Worm (Caenorhabditis elegans) whole organism, young adult: Measurements from ENCODE around the gene R12B2.13.

Source experiments
- B0261.1 ChIP-seq: sonication (generic microtip); optimal IDR thresholded peaks from 2 replicates; lab custom pipeline; 2016; ENCODE audit warnings: mild to moderate bottlenecking, missing genetic modification characterization, moderate library complexity, missing compliant biosample characterization
- F33H1.4 ChIP-seq: fragments of 200-800 bp; sonication (Bioruptor generic); IDR thresholded peaks from 2 replicates; pipeline ENCODE4 v1.3.6; 2022; ENCODE audit warnings: missing genetic modification reagents, missing genetic modification characterization, missing compliant biosample characterization
- Y53F4B.3 ChIP-seq: fragments of 200-800 bp; sonication (Bioruptor generic); IDR thresholded peaks from 2 replicates; pipeline ENCODE4 v1.3.6; 2022; ENCODE audit warnings: missing genetic modification reagents, missing genetic modification characterization, missing compliant biosample characterization
- Y56A3A.18 ChIP-seq: fragments of 200-800 bp; sonication (Bioruptor generic); IDR thresholded peaks from 2 replicates; pipeline ENCODE4 v1.3.6; 2022; ENCODE audit warnings: missing genetic modification reagents, missing genetic modification characterization, missing compliant biosample characterization
- Y67H2A.10 ChIP-seq: fragments of 200-800 bp; sonication (Bioruptor generic); conservative IDR thresholded peaks from 2 replicates; pipeline ENCODE4 v1.3.6; 2022; ENCODE audit warnings: missing genetic modification reagents, missing genetic modification characterization, missing compliant biosample characterization
- Y95B8A.8 ChIP-seq: fragments of 200-800 bp; sonication (Bioruptor generic); IDR thresholded peaks from 2 replicates; pipeline ENCODE4 v1.3.6; 2022; ENCODE audit warnings: missing genetic modification reagents, missing genetic modification characterization, missing compliant biosample characterization
- ZK185.1 ChIP-seq: sonication (generic microtip); optimal IDR thresholded peaks from 2 replicates; lab custom pipeline; 2016; ENCODE audit warnings: mild to moderate bottlenecking, missing genetic modification characterization, missing compliant biosample characterization; ENCODE audit not compliant: poor library complexity, severe bottlenecking
- cebp-1 ChIP-seq, 2 experiments: fragments of 200-800 bp in 1 of 2; sonication (Bioruptor generic) in 1 of 2; sonication (generic microtip) in 1 of 2; IDR thresholded peaks in 1 of 2; optimal IDR thresholded peaks in 1 of 2; 2 replicates each; pipeline versions ENCODE4 v1.3.6 to Lab custom; 2017 to 2022; ENCODE audit warnings: missing compliant biosample characterization in 2 of 2, missing genetic modification characterization in 2 of 2, mild to moderate bottlenecking in 1 of 2, missing genetic modification reagents in 1 of 2, moderate library complexity in 1 of 2
- ceh-27 ChIP-seq: fragments of 200-800 bp; sonication (Bioruptor generic); optimal IDR thresholded peaks from 2 replicates; lab custom pipeline; 2018; ENCODE audit warnings: mild to moderate bottlenecking, missing genetic modification characterization, moderate library complexity, missing compliant biosample characterization
- ceh-40 ChIP-seq: fragments of 200-800 bp; sonication (Bioruptor generic); IDR thresholded peaks from 2 replicates; pipeline ENCODE4 v1.3.6; 2022; ENCODE audit warnings: missing genetic modification characterization, missing compliant biosample characterization
- ceh-58 ChIP-seq: fragments of 200-800 bp; sonication (Bioruptor generic); IDR thresholded peaks from 2 replicates; pipeline ENCODE4 v1.3.6; 2022; ENCODE audit warnings: missing genetic modification characterization, missing compliant biosample characterization
- ceh-79 ChIP-seq: sonication (generic microtip); optimal IDR thresholded peaks from 2 replicates; lab custom pipeline; 2017; ENCODE audit warnings: mild to moderate bottlenecking, missing genetic modification characterization, missing compliant biosample characterization
- ceh-91 ChIP-seq: fragments of 200-800 bp; sonication (Bioruptor generic); IDR thresholded peaks from 2 replicates; pipeline ENCODE4 v1.3.6; 2022; ENCODE audit warnings: missing genetic modification reagents, missing genetic modification characterization, missing compliant biosample characterization
- chd-7 ChIP-seq: sonication (generic microtip); optimal IDR thresholded peaks from 2 replicates; lab custom pipeline; 2016; ENCODE audit warnings: mild to moderate bottlenecking, missing genetic modification characterization, moderate library complexity, missing compliant biosample characterization
- dox-1 ChIP-seq: fragments of 200-800 bp; sonication (Bioruptor generic); IDR thresholded peaks from 2 replicates; pipeline ENCODE4 v1.3.6; 2022; ENCODE audit warnings: missing genetic modification reagents, missing genetic modification characterization, missing compliant biosample characterization
- efl-1 ChIP-seq: fragments of 150-350 bp; optimal IDR thresholded peaks from 2 replicates; lab custom pipeline; 2014; ENCODE audit warnings: missing biosample characterization, missing genetic modification reagents, missing genetic modification characterization
- egrh-3 ChIP-seq: fragments of 200-800 bp; sonication (Bioruptor generic); IDR thresholded peaks from 2 replicates; pipeline ENCODE4 v1.3.6; 2022; ENCODE audit warnings: missing genetic modification reagents, missing genetic modification characterization, missing compliant biosample characterization
- gei-17 ChIP-seq: fragments of 200-800 bp; sonication (Bioruptor generic); optimal IDR thresholded peaks from 2 replicates; lab custom pipeline; 2018; ENCODE audit warnings: mild to moderate bottlenecking, missing genetic modification characterization, missing compliant biosample characterization
- hlh-12 ChIP-seq: sonication (generic microtip); optimal IDR thresholded peaks from 2 replicates; lab custom pipeline; 2016; ENCODE audit warnings: missing genetic modification characterization, missing compliant biosample characterization
- hrde-1 ChIP-seq: sonication (generic microtip); optimal IDR thresholded peaks from 2 replicates; lab custom pipeline; 2016; ENCODE audit warnings: missing genetic modification characterization, mild to moderate bottlenecking, missing compliant biosample characterization, moderate library complexity, missing genotype, missing genetic modification reagents, borderline replicate concordance
- hsf-1 ChIP-seq: fragments of 200-800 bp; sonication (Bioruptor generic); IDR thresholded peaks from 2 replicates; pipeline ENCODE4 v1.3.6; 2022; ENCODE audit warnings: missing genetic modification reagents, missing genetic modification characterization, missing compliant biosample characterization
- let-526 ChIP-seq: fragments of 200-800 bp; sonication (Bioruptor generic); IDR thresholded peaks from 2 replicates; pipeline ENCODE4 v1.3.6; 2022; ENCODE audit warnings: missing genetic modification reagents, missing genetic modification characterization, missing compliant biosample characterization
- lin-54 ChIP-seq: fragments of 200-800 bp; sonication (Bioruptor generic); optimal IDR thresholded peaks from 2 replicates; lab custom pipeline; 2018; ENCODE audit warnings: mild to moderate bottlenecking, missing genetic modification characterization, missing compliant biosample characterization
- lsl-1 ChIP-seq: fragments of 200-800 bp; sonication (Bioruptor generic); optimal IDR thresholded peaks from 2 replicates; lab custom pipeline; 2018; ENCODE audit warnings: mild to moderate bottlenecking, missing genetic modification characterization, moderate library complexity, missing compliant biosample characterization
- lsy-27 ChIP-seq: sonication (generic microtip); optimal IDR thresholded peaks from 2 replicates; lab custom pipeline; 2017; ENCODE audit warnings: missing genetic modification characterization, mild to moderate bottlenecking, missing compliant biosample characterization, antibody characterized with exemption, missing genotype, borderline replicate concordance; ENCODE audit not compliant: insufficient read depth
- madf-6 ChIP-seq: fragments of 200-800 bp; sonication (Bioruptor generic); IDR thresholded peaks from 2 replicates; pipeline ENCODE4 v1.3.6; 2022; ENCODE audit warnings: missing genetic modification reagents, missing genetic modification characterization, missing compliant biosample characterization
- madf-8 ChIP-seq: fragments of 200-800 bp; sonication (Bioruptor generic); conservative IDR thresholded peaks from 2 replicates; pipeline ENCODE4 v1.3.6; 2022; ENCODE audit warnings: missing genetic modification reagents, missing genetic modification characterization, missing compliant biosample characterization
- nhr-80 ChIP-seq: sonication (generic microtip); optimal IDR thresholded peaks from 2 replicates; lab custom pipeline; 2016; ENCODE audit warnings: missing genetic modification characterization, missing compliant biosample characterization
- snpc-4 ChIP-seq, 5 experiments: fragments of 150-350 bp in 1 of 5; sonication (generic microtip) in 4 of 5; optimal IDR thresholded peaks; 2 replicates each; lab custom pipeline; 2014 to 2018; ENCODE audit warnings: missing genetic modification characterization in 5 of 5, missing biosample characterization in 3 of 5, antibody characterized with exemption in 2 of 5, mild to moderate bottlenecking in 2 of 5, missing compliant biosample characterization in 2 of 5, missing genotype in 2 of 5, moderate library complexity in 2 of 5, missing genetic modification reagents in 1 of 5
- unc-62 ChIP-seq: fragments of 150-350 bp; optimal IDR thresholded peaks from 2 replicates; lab custom pipeline; 2014; ENCODE audit warnings: missing biosample characterization, missing genetic modification reagents, missing genetic modification characterization
- xnd-1 ChIP-seq: sonication (generic microtip); optimal IDR thresholded peaks from 2 replicates; lab custom pipeline; 2016; ENCODE audit warnings: missing genotype, missing genetic modification reagents, missing genetic modification characterization, missing compliant biosample characterization
- zfh-2 ChIP-seq: fragments of 200-800 bp; sonication (Bioruptor generic); conservative IDR thresholded peaks from 2 replicates; pipeline ENCODE4 v1.3.6; 2022; ENCODE audit warnings: missing genetic modification reagents, missing genetic modification characterization, missing compliant biosample characterization
- ztf-26 ChIP-seq: sonication (generic microtip); optimal IDR thresholded peaks from 2 replicates; lab custom pipeline; 2017; ENCODE audit warnings: missing genetic modification characterization, missing compliant biosample characterization

R12B2.13 gene

DNA sequence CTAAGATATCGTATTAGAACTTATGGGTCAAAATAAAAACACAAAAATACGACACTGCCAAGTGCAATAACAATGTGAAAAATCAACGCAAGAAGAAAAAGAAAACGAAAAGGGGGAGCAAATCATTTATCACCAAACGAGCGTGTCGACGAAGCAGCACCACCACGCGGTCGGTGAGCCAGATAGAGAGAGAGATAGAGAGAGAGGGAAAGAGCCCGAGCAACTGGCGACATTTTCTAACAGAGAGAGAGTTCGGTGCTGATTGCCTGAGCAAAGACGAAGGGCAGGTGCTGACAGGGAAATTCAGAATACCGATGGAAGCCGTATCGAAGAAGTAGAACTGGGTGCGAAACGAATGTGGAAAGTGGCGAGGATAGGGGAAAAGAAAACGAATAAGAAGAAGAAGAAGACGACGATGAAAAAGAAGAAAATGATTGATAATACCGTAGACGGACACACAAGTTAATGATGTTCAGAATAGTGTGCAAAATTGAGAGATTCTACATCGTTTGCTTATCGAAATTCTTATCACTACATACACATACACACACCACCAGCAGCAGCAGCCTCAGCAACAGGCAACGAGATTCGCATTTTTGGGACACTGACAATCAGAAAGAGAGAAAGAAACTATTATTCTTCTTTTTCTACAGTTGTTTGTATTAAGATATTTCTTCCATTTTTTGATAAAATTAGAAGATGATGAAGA lies 2.0 kb upstream of the R12B2.13 start:
- TF ChIP-seq ZK185.1 (tag; lab: Kevin White, UChicago), result peak; percentile 36
- no peak for TF ChIP-seq xnd-1 (tag; lab: Kevin White, UChicago)
- no peak for TF ChIP-seq Y67H2A.10 (GFP tag; lab: Robert Waterston, UW)
- peak; percentile 8 for TF ChIP-seq lin-54 (GFP tag; lab: Kevin White, UChicago)
- no peak for TF ChIP-seq snpc-4 (GFP tag; optimal IDR thresholded peaks at IDR 0.05; lab: Kevin White, UChicago)
- no peak for TF ChIP-seq snpc-4 (tag; optimal IDR thresholded peaks at IDR 0.05; lab: Kevin White, UChicago)
- peak; percentile 69 for TF ChIP-seq zfh-2
- no peak for TF ChIP-seq hlh-12 (tag; lab: Kevin White, UChicago)
- TF ChIP-seq cebp-1 (GFP tag; IDR thresholded peaks at IDR 0.05; lab: Robert Waterston, UW), result no peak
- peak; percentile 24 for TF ChIP-seq cebp-1 (tag; optimal IDR thresholded peaks at IDR 0.05; lab: Kevin White, UChicago)
- TF ChIP-seq ceh-79, result no peak
- TF ChIP-seq Y95B8A.8, result no peak
- TF ChIP-seq B0261.1 (tag; lab: Kevin White, UChicago), result no peak
- peak; percentile 87 for TF ChIP-seq nhr-80 (tag; lab: Kevin White, UChicago)
- TF ChIP-seq gei-17 (GFP tag; lab: Kevin White, UChicago), result no peak
- no peak for TF ChIP-seq ceh-40 (GFP tag; lab: Robert Waterston, UW)
- TF ChIP-seq dox-1 (GFP tag; lab: Robert Waterston, UW), result 0 out of 2 replicates have a peak, but pooled peaks have one; percentile 17
- no peak for TF ChIP-seq hrde-1
- no peak for TF ChIP-seq ceh-27 (GFP tag; lab: Kevin White, UChicago)
- no peak for TF ChIP-seq hsf-1
- no peak for TF ChIP-seq Y56A3A.18 (GFP tag; lab: Robert Waterston, UW)
- no peak for TF ChIP-seq lsy-27 (tag; lab: Kevin White, UChicago)
- no peak for TF ChIP-seq let-526 (GFP tag; lab: Robert Waterston, UW)
- TF ChIP-seq ceh-91 (GFP tag; lab: Robert Waterston, UW), result no peak
- peak; percentile 35 for TF ChIP-seq ztf-26 (tag; lab: Kevin White, UChicago)

DNA sequence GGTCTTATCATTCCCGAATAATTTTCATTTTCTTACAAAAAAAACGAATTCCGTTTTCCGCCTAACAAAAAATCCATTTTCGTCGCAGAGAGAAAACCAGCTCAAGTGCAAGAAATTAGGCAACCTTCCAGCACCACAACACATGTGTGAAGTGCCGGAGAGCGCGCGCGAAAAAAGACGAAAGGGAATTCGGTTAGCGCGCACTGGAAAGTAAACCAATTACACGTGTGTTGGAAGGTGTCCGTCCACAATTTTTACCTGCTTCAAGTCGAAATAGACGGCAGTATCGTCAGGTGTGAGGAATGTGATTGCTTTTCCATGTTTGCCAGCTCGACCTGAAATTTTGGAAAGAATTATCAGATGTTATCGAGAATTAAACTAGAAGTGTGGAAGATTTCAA lies 1.4 kb upstream of the R12B2.13 start:
- TF ChIP-seq efl-1 (GFP tag; lab: Kevin White, UChicago) (peak; percentile 50), Y53F4B.3 (GFP tag; lab: Robert Waterston, UW) (no peak), madf-8 (GFP tag; lab: Robert Waterston, UW) (peak; percentile 22; the same call in 1 of the 2 replicates), madf-6 (GFP tag; lab: Robert Waterston, UW) (peak; percentile 42; the same call in 1 of the 2 replicates)

DNA sequence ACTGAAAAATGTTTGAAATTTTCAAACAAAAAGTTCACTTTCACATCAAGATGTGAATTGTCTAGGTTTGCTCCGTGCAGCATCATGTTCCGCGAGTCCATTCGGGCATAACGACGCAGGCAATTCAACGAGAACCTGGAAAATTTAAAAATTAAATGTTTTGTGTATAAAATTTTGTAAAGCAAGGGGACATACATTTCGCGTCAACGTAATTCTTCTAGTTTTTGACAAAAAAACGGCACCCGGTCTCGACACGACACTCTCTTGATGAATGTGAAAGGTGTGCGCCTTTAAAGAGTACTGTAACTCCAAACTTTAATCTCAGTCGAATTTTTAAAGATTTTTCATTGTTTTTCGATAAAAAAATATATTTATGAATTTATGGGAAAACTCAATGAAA lies 777 bp upstream of the R12B2.13 start, which contains the start of gene R12B2.6:
Gene R12B2.6, minus strand, starts transcription at position 101 of the 400 bp plus-strand sequence.
- TF ChIP-seq cebp-1 (GFP tag; IDR thresholded peaks at IDR 0.05; lab: Robert Waterston, UW), result no peak
- no peak for TF ChIP-seq cebp-1 (tag; optimal IDR thresholded peaks at IDR 0.05; lab: Kevin White, UChicago)
- peak; percentile 52 for TF ChIP-seq lsl-1 (GFP tag; lab: Kevin White, UChicago)

DNA sequence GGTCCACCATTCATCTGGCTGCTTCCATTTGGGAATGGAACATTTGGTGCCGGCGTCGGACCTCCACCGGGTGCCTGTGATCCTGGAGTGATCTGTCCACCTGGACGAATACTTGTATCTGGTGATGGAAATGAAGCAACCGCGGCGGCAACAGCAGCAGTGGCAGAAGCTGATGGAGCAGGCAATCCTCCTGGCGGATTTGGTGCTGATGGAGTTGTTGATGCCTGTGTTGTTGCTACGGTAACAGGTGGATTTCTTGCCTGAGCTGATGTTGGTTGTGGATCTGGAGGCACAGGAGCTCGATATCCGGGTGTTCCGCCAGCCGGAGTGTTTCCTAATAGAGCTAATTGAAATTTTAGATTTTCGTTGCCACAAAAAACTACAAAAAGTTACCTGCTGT lies 834 bp downstream of the R12B2.13 start:
- TF ChIP-seq egrh-3 (peak; percentile 18; the same call in 1 of the 2 replicates), unc-62 (GFP tag; lab: Kevin White, UChicago) (no peak), F33H1.4 (GFP tag; lab: Robert Waterston, UW) (peak; percentile 8; the same call in 1 of the 2 replicates), chd-7 (peak; percentile 10), zfh-2 (peak; percentile 65), ceh-58 (GFP tag; lab: Robert Waterston, UW) (no peak)
